Fruit fly (Drosophila melanogaster) whole organism, embryonic: ENCODE data around the gene Iru.

Experiments used
- CG10959 ChIP-seq: fragments of 200-800 bp; sonication (Bioruptor generic); IDR thresholded peaks from 2 replicates; pipeline ENCODE4 v1.3.6; 2022; ENCODE audit warnings: missing biosample characterization, missing genetic modification characterization
- CG13296 ChIP-seq: fragments of 200-800 bp; sonication (Bioruptor generic); optimal IDR thresholded peaks from 3 replicates; lab custom pipeline; 2018; ENCODE audit warnings: missing biosample characterization, mild to moderate bottlenecking, missing genetic modification characterization
- CG13894 ChIP-seq: fragments of 200-800 bp; sonication (Bioruptor generic); optimal IDR thresholded peaks from 3 replicates; lab custom pipeline; 2018; ENCODE audit warnings: missing biosample characterization, mild to moderate bottlenecking, missing genetic modification characterization, moderate library complexity
- CG15269 ChIP-seq: fragments of 200-800 bp; sonication (Bioruptor generic); optimal IDR thresholded peaks from 2 replicates; lab custom pipeline; 2018; ENCODE audit warnings: missing biosample characterization, mild to moderate bottlenecking, missing genetic modification characterization, moderate library complexity
- CG1602 ChIP-seq: fragments of 200-800 bp; sonication (Bioruptor generic); optimal IDR thresholded peaks from 3 replicates; lab custom pipeline; 2016; ENCODE audit warnings: missing biosample characterization, missing genetic modification characterization
- CG16813 ChIP-seq: fragments of 200-800 bp; sonication (Bioruptor generic); IDR thresholded peaks from 3 replicates; pipeline ENCODE4 v1.3.6; 2022; ENCODE audit warnings: missing biosample characterization, missing genetic modification characterization; ENCODE audit not compliant: partially characterized antibody
- CG17802 ChIP-seq: fragments of 200-800 bp; sonication (Bioruptor generic); optimal IDR thresholded peaks from 2 replicates; lab custom pipeline; 2018; ENCODE audit warnings: missing biosample characterization, mild to moderate bottlenecking, missing genetic modification characterization, moderate library complexity
- CG2678 ChIP-seq: fragments of 200-800 bp; sonication (Bioruptor generic); optimal IDR thresholded peaks from 3 replicates; lab custom pipeline; 2019; ENCODE audit warnings: missing biosample characterization, mild to moderate bottlenecking, missing genetic modification characterization, moderate library complexity
- CG3065 ChIP-seq: fragments of 200-800 bp; sonication (Bioruptor generic); optimal IDR thresholded peaks from 2 replicates; lab custom pipeline; 2016; ENCODE audit warnings: missing biosample characterization, missing genetic modification characterization
- CG4820 ChIP-seq: fragments of 200-800 bp; sonication (Bioruptor generic); optimal IDR thresholded peaks from 3 replicates; lab custom pipeline; 2016; ENCODE audit warnings: missing biosample characterization, missing genetic modification characterization
- CG8290 ChIP-seq, 3 experiments: fragments of 200-800 bp; sonication (Bioruptor generic); optimal IDR thresholded peaks; 2 replicates each; lab custom pipeline; 2016 to 2019; ENCODE audit warnings: missing biosample characterization in 3 of 3, missing genetic modification characterization in 3 of 3, mild to moderate bottlenecking in 2 of 3, moderate library complexity in 1 of 3
- CG8388 ChIP-seq: fragments of 200-800 bp; sonication (Bioruptor generic); optimal IDR thresholded peaks from 2 replicates; lab custom pipeline; 2019; ENCODE audit warnings: missing biosample characterization, mild to moderate bottlenecking, missing genetic modification characterization, moderate library complexity
- CHES-1-like ChIP-seq: fragments of 200-800 bp; sonication (Bioruptor generic); optimal IDR thresholded peaks from 2 replicates; lab custom pipeline; 2016; ENCODE audit warnings: missing biosample characterization, missing genetic modification characterization
- Chrac-16 ChIP-seq: fragments of 200-800 bp; sonication (Bioruptor generic); optimal IDR thresholded peaks from 3 replicates; lab custom pipeline; 2016; ENCODE audit warnings: missing biosample characterization, missing genetic modification characterization
- Dek ChIP-seq: fragments of 200-800 bp; sonication (Bioruptor generic); optimal IDR thresholded peaks from 3 replicates; lab custom pipeline; 2019; ENCODE audit warnings: missing biosample characterization, mild to moderate bottlenecking, missing genetic modification characterization, moderate library complexity
- Dip2 ChIP-seq: fragments of 200-800 bp; sonication (Bioruptor generic); IDR thresholded peaks from 2 replicates; pipeline ENCODE4 v1.3.6; 2022; ENCODE audit warnings: missing biosample characterization, missing genetic modification characterization
- Dip3 ChIP-seq: fragments of 200-800 bp; sonication (Bioruptor generic); optimal IDR thresholded peaks from 3 replicates; lab custom pipeline; 2016; ENCODE audit warnings: missing biosample characterization, missing genetic modification characterization
- Fer3 ChIP-seq: fragments of 200-800 bp; sonication (Bioruptor generic); optimal IDR thresholded peaks from 2 replicates; lab custom pipeline; 2018; ENCODE audit warnings: missing biosample characterization, mild to moderate bottlenecking, missing genetic modification characterization, moderate library complexity
- MBD-R2 ChIP-seq: fragments of 200-800 bp; sonication (Bioruptor generic); IDR thresholded peaks from 2 replicates; pipeline ENCODE4 v1.3.6; 2022; ENCODE audit warnings: missing biosample characterization, missing genetic modification characterization
- Med ChIP-seq: fragments of 200-800 bp; sonication (Bioruptor generic); peaks from one replicate; lab custom pipeline; 2016; ENCODE audit warnings: missing biosample characterization, missing genetic modification characterization, mild to moderate bottlenecking, inconsistent platforms, moderate library complexity
- Meics ChIP-seq: fragments of 200-800 bp; sonication (Bioruptor generic); optimal IDR thresholded peaks from 2 replicates; lab custom pipeline; 2017; ENCODE audit warnings: missing biosample characterization, mild to moderate bottlenecking, missing genetic modification characterization
- Oli ChIP-seq: fragments of 200-800 bp; sonication (Bioruptor generic); optimal IDR thresholded peaks from 2 replicates; lab custom pipeline; 2018; ENCODE audit warnings: missing biosample characterization, mild to moderate bottlenecking, missing genetic modification characterization, moderate library complexity
- PHDP ChIP-seq: fragments of 200-800 bp; sonication (Bioruptor generic); optimal IDR thresholded peaks from 3 replicates; lab custom pipeline; 2018; ENCODE audit warnings: missing biosample characterization, mild to moderate bottlenecking, missing genetic modification characterization, moderate library complexity
- Pdp1 ChIP-seq, 2 experiments: fragments of 200-800 bp; sonication (Bioruptor generic); optimal IDR thresholded peaks; 3 replicates each; lab custom pipeline; 2016; ENCODE audit warnings: missing biosample characterization in 2 of 2, missing genetic modification characterization in 2 of 2, mild to moderate bottlenecking in 1 of 2, moderate library complexity in 1 of 2
- YL-1 ChIP-seq: fragments of 200-800 bp; sonication (Bioruptor generic); optimal IDR thresholded peaks from 3 replicates; lab custom pipeline; 2017; ENCODE audit warnings: missing biosample characterization, mild to moderate bottlenecking, missing genetic modification characterization
- br ChIP-seq: fragments of >200 bp; optimal IDR thresholded peaks from 2 replicates; lab custom pipeline; 2017
- cwo ChIP-seq: fragments of 200-800 bp; sonication (Bioruptor generic); optimal IDR thresholded peaks from 3 replicates; lab custom pipeline; 2017; ENCODE audit warnings: missing biosample characterization, missing genetic modification characterization, mild to moderate bottlenecking, moderate library complexity, missing genetic modification reagents
- ewg ChIP-seq: fragments of 200-800 bp; sonication (Bioruptor generic); optimal IDR thresholded peaks from 3 replicates; lab custom pipeline; 2017; ENCODE audit warnings: mild to moderate bottlenecking, missing biosample characterization, missing genetic modification reagents, missing genetic modification characterization
- gcm ChIP-seq: fragments of 200-800 bp; sonication (Bioruptor generic); optimal IDR thresholded peaks from 2 replicates; lab custom pipeline; 2019; ENCODE audit warnings: missing biosample characterization, mild to moderate bottlenecking, missing genetic modification characterization, moderate library complexity
- gem ChIP-seq: fragments of 200-800 bp; sonication (Bioruptor generic); optimal IDR thresholded peaks from 2 replicates; lab custom pipeline; 2019; ENCODE audit warnings: missing biosample characterization, mild to moderate bottlenecking, missing genetic modification characterization, moderate library complexity
- grau ChIP-seq: fragments of 200-800 bp; optimal IDR thresholded peaks from 3 replicates; lab custom pipeline; 2019; ENCODE audit warnings: missing biosample characterization, mild to moderate bottlenecking, missing genetic modification characterization, moderate library complexity
- grn ChIP-seq: fragments of 200-800 bp; sonication (Bioruptor generic); optimal IDR thresholded peaks from 3 replicates; lab custom pipeline; 2017; ENCODE audit warnings: missing biosample characterization, missing genetic modification characterization
- hbn ChIP-seq: fragments of 200-800 bp; sonication (Bioruptor generic); IDR thresholded peaks from 2 replicates; pipeline ENCODE4 v1.3.6; 2022; ENCODE audit warnings: missing biosample characterization, missing genetic modification characterization; ENCODE audit not compliant: partially characterized antibody
- lab ChIP-seq: fragments of 200-800 bp; sonication (Bioruptor generic); optimal IDR thresholded peaks from 3 replicates; lab custom pipeline; 2017; ENCODE audit warnings: missing biosample characterization, missing genetic modification characterization, mild to moderate bottlenecking, moderate library complexity, missing genetic modification reagents
- lilli ChIP-seq: fragments of 200-800 bp; sonication (Bioruptor generic); optimal IDR thresholded peaks from 3 replicates; lab custom pipeline; 2016; ENCODE audit warnings: missing biosample characterization, missing genetic modification characterization
- org-1 ChIP-seq: fragments of 200-800 bp; sonication (Bioruptor generic); optimal IDR thresholded peaks from 2 replicates; lab custom pipeline; 2017; ENCODE audit warnings: missing biosample characterization, missing genetic modification characterization
- otp ChIP-seq: fragments of 200-800 bp; sonication (Bioruptor generic); IDR thresholded peaks from 3 replicates; pipeline ENCODE4, ENCODE4 v1.3.6; 2022; ENCODE audit warnings: missing biosample characterization, missing genetic modification characterization
- salm ChIP-seq: fragments of 200-800 bp; sonication (Bioruptor generic); optimal IDR thresholded peaks from 2 replicates; lab custom pipeline; 2018; ENCODE audit warnings: missing biosample characterization, mild to moderate bottlenecking, missing genetic modification characterization
- scrt ChIP-seq: fragments of 200-800 bp; sonication (Bioruptor generic); optimal IDR thresholded peaks from 2 replicates; lab custom pipeline; 2018; ENCODE audit warnings: missing biosample characterization, mild to moderate bottlenecking, missing genetic modification characterization, moderate library complexity
- sd ChIP-seq: fragments of 200-800 bp; sonication (Bioruptor generic); optimal IDR thresholded peaks from 3 replicates; lab custom pipeline; 2018; ENCODE audit warnings: missing biosample characterization, mild to moderate bottlenecking, missing genetic modification characterization, moderate library complexity
- sens ChIP-seq: fragments of 200-800 bp; sonication (Bioruptor generic); peaks from one replicate; lab custom pipeline; 2016; ENCODE audit warnings: missing biosample characterization, missing genetic modification characterization
- sug ChIP-seq: fragments of 200-800 bp; optimal IDR thresholded peaks from 2 replicates; lab custom pipeline; 2019; ENCODE audit warnings: missing biosample characterization, mild to moderate bottlenecking, missing genetic modification characterization, moderate library complexity
- tll ChIP-seq, 2 experiments: fragments of 200-800 bp in 1 of 2; fragments of >200 bp in 1 of 2; sonication (Bioruptor generic) in 1 of 2; optimal IDR thresholded peaks; 2 replicates each; lab custom pipeline; 2017 to 2019; ENCODE audit warnings: missing biosample characterization in 2 of 2, missing genetic modification characterization in 2 of 2, mild to moderate bottlenecking in 1 of 2, moderate library complexity in 1 of 2
- trh ChIP-seq: fragments of 200-800 bp; sonication (Bioruptor generic); optimal IDR thresholded peaks from 2 replicates; lab custom pipeline; 2016; ENCODE audit warnings: missing biosample characterization, missing genetic modification characterization
- zfh2 ChIP-seq: fragments of 200-800 bp; sonication (Bioruptor generic); optimal IDR thresholded peaks from 2 replicates; lab custom pipeline; 2016; ENCODE audit warnings: missing biosample characterization, missing genetic modification characterization

Iru gene

DNA sequence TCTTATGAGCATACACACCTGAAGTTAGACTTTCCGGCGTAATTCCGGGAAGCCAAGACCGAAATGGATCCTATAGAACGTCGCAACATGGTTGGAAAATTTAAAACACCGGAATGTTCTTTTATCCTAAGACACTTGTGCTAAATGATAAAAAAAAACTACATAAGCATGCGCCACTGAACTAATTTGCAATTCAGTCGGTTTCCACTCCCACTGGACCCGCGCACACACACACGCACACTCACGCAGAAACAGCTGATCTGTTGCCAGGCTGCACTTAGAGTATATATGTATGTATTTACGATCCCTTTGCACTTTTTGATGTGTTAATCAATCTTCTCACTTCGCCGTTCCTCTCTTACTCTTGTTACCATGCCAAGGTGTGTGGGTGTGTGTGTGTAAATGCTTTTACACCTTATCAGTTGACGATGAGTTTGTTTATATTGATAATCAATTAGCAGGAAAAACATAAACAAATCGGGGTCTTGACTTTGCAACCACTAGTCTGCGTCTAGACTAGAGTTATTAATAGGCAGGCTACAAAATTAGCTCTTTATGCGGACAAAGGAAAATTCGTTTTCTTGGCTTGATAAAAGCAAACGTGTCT lies 42.3 kb downstream of the Iru start, which contains the start of gene Mst85C (continued):
- TF ChIP-seq YL-1 (GFP tag; lab: Kevin White, UChicago), result peak; percentile 15
- no peak for TF ChIP-seq CG17802 (tag; lab: Kevin White, UChicago)
- TF ChIP-seq CG10959 (GFP tag; lab: Robert Waterston, UW), result no peak
- peak; percentile 26 for TF ChIP-seq ewg
- TF ChIP-seq MBD-R2 (GFP tag; lab: Robert Waterston, UW), result no peak
- TF ChIP-seq org-1, result no peak
- no peak for TF ChIP-seq grn (GFP tag; lab: Kevin White, UChicago)
- no peak for TF ChIP-seq CG1602 (GFP tag; lab: Kevin White, UChicago)
- no peak for TF ChIP-seq otp
- TF ChIP-seq br, result no peak
- peak; percentile 73 for TF ChIP-seq Med (GFP tag; lab: Kevin White, UChicago)
- no peak for TF ChIP-seq Dip3 (GFP tag; lab: Kevin White, UChicago)
- TF ChIP-seq CG13296 (GFP tag; lab: Kevin White, UChicago), result no peak
- no peak for TF ChIP-seq Dip2 (GFP tag; lab: Robert Waterston, UW)
- TF ChIP-seq tll (GFP tag; optimal IDR thresholded peaks at IDR 0.05; lab: Kevin White, UChicago), result no peak
- TF ChIP-seq Chrac-16 (GFP tag; lab: Kevin White, UChicago), result no peak
- no peak for TF ChIP-seq scrt (GFP tag; lab: Kevin White, UChicago)
- TF ChIP-seq CHES-1-like (GFP tag; lab: Kevin White, UChicago), result no peak
- TF ChIP-seq CG3065 (GFP tag; lab: Kevin White, UChicago), result no peak
- TF ChIP-seq, all 482 proteins: peak for 32

DNA sequence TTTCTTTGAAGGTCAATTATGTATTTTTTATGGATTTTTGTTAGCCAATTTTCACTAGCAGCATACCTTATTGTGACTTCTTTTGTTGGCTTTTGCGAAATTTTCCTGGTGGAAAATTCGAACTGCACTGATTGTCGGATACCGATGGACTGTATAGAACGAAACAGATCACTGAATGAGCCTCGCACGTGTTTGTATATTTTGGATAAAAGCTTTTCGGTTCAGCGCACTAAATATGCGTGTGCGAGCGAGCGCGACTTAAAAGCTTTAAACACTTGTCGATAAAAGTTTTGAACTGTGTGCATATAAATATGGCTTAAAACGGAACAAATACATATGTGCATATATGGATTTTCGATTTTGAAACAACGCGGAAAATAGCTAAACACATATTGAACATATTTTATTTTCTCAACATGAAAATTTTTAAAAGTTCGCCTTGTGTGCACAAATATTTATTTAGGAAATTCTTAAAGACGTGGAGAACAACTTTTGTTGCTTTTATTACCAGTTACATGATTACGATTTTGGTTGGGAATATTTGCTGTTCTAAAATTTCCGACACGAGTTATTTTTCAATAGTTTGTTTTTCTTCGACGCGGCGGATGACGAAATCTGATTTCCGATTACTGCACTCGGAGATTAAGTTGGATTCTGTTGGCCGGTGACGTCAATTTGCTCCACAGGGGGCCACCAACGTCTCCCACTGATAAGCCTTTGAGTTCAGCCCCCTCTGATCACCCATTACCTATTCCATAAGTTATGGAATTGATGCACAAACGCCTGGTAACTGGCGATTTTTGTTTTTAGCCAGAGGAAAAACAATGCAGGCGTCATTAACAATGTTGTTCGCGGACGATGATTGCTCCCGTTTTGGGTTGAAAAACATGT lies 43.1 kb downstream of the Iru start:
- TF ChIP-seq CG15269 (peak; percentile 22), CG8290 (GFP tag; optimal IDR thresholded peaks at IDR 0.05; lab: Kevin White, UChicago) (no peak), CG8290 (tag; optimal IDR thresholded peaks at IDR 0.05; lab: Kevin White, UChicago) (peak in 1 of 2 experiments; percentile 29), PHDP (tag; lab: Kevin White, UChicago) (peak; percentile 23), CG13894 (peak; percentile 57), Pdp1 (GFP tag; optimal IDR thresholded peaks at IDR 0.05; lab: Kevin White, UChicago) (peak in 1 of 2 experiments; percentile 16), zfh2 (GFP tag; lab: Kevin White, UChicago) (peak; percentile 11), Oli (tag; lab: Kevin White, UChicago) (no peak), cwo (GFP tag; lab: Kevin White, UChicago) (peak; percentile 90), Meics (peak; percentile 33), grau (tag; lab: Kevin White, UChicago) (peak; percentile 11), Dek (tag; lab: Kevin White, UChicago) (no peak), sd (tag; lab: Kevin White, UChicago) (peak; percentile 6), CG8388 (peak; percentile 94), salm (no peak), Med (GFP tag; lab: Kevin White, UChicago) (peak; percentile 53), Dip3 (GFP tag; lab: Kevin White, UChicago) (no peak), CG2678 (tag; lab: Kevin White, UChicago) (peak; percentile 11), sug (peak; percentile 96), gem (peak; percentile 30), CG13296 (GFP tag; lab: Kevin White, UChicago) (peak; percentile 43), hbn (GFP tag; lab: Robert Waterston, UW) (no peak), CG16813 (no peak), CG4820 (GFP tag; lab: Kevin White, UChicago) (no peak), sens (GFP tag; lab: Kevin White, UChicago) (peak; percentile 77), Fer3 (tag; lab: Kevin White, UChicago) (peak; percentile 14), trh (GFP tag; lab: Kevin White, UChicago) (no peak), lilli (GFP tag; lab: Kevin White, UChicago) (peak; percentile 22), YL-1 (GFP tag; lab: Kevin White, UChicago) (peak; percentile 38), lab (GFP tag; lab: Kevin White, UChicago) (peak; percentile 31), gcm (GFP tag; lab: Kevin White, UChicago) (no peak)
